Worm (Caenorhabditis elegans) whole organism, L1 larva: Measurements from ENCODE around the gene idpc-6.

ENCODE experiments used
- aly-2 ChIP-seq: fragments of 150-350 bp; optimal IDR thresholded peaks from 2 replicates; lab custom pipeline; 2014; ENCODE audit warnings: missing biosample characterization, missing genetic modification characterization
- ama-1 ChIP-seq: fragments of 150-350 bp; optimal IDR thresholded peaks from 2 replicates; lab custom pipeline; 2014
- blmp-1 ChIP-seq: fragments of 150-350 bp; optimal IDR thresholded peaks from 2 replicates; lab custom pipeline; 2014; ENCODE audit warnings: missing biosample characterization, missing genetic modification characterization
- egl-27 ChIP-seq, 2 experiments: fragments of 150-350 bp in 1 of 2; sonication (generic microtip); optimal IDR thresholded peaks; 3 replicates each; lab custom pipeline; 2017 to 2018; ENCODE audit warnings: missing biosample characterization in 2 of 2, missing genetic modification characterization in 2 of 2, missing genetic modification reagents in 2 of 2
- lin-39 ChIP-seq: fragments of 150-350 bp; optimal IDR thresholded peaks from 2 replicates; lab custom pipeline; 2014; ENCODE audit warnings: missing biosample characterization, missing genetic modification reagents, missing genetic modification characterization
- mdl-1 ChIP-seq, 2 experiments: fragments of 150-350 bp; optimal IDR thresholded peaks; 2 replicates each; lab custom pipeline; 2014 to 2017; ENCODE audit warnings: missing biosample characterization in 2 of 2, missing genetic modification characterization in 2 of 2, inconsistent platforms in 1 of 2
- nhr-11 ChIP-seq: fragments of 150-350 bp; optimal IDR thresholded peaks from 2 replicates; lab custom pipeline; 2014; ENCODE audit warnings: missing biosample characterization, missing genetic modification characterization
- nhr-76 ChIP-seq: sonication (generic microtip); optimal IDR thresholded peaks from 2 replicates; lab custom pipeline; 2017; ENCODE audit warnings: missing biosample characterization, missing genetic modification characterization
- snpc-4 ChIP-seq: fragments of 150-350 bp; optimal IDR thresholded peaks from 2 replicates; lab custom pipeline; 2014; ENCODE audit warnings: missing biosample characterization, missing genetic modification characterization
- unc-130 ChIP-seq: fragments of 150-350 bp; optimal IDR thresholded peaks from 2 replicates; lab custom pipeline; 2017; ENCODE audit warnings: missing biosample characterization, missing genetic modification characterization, inconsistent platforms
- unc-62 ChIP-seq: fragments of 150-350 bp; optimal IDR thresholded peaks from 2 replicates; lab custom pipeline; 2014; ENCODE audit warnings: missing biosample characterization, missing genetic modification reagents, missing genetic modification characterization

ce11 chrV:9576991-9577390 is 43.0 kb upstream of the idpc-6 start, which contains the start of gene F25B3.2:
- TF ChIP-seq nhr-76 (tag; lab: Kevin White, UChicago), result no peak
- TF ChIP-seq blmp-1 (tag; lab: Kevin White, UChicago), result no peak
- no peak for TF ChIP-seq nhr-11 (tag; lab: Kevin White, UChicago)
- no peak for TF ChIP-seq mdl-1 (tag; optimal IDR thresholded peaks at IDR 0.05; lab: Kevin White, UChicago)
- TF ChIP-seq unc-130 (tag; lab: Kevin White, UChicago), result no peak
- TF ChIP-seq aly-2, result no peak
- no peak for TF ChIP-seq unc-62 (GFP tag; lab: Kevin White, UChicago)
- no peak for TF ChIP-seq lin-39
- TF ChIP-seq egl-27 (tag; optimal IDR thresholded peaks at IDR 0.05; lab: Kevin White, UChicago), result no peak
- no peak for TF ChIP-seq ama-1 (lab: Kevin White, UChicago)
- TF ChIP-seq snpc-4 (tag; lab: Kevin White, UChicago), result no peak
